Worm (Caenorhabditis elegans) whole organism, L1 larva: ENCODE results near the gene F56A11.5.

Experiments used
- aha-1 ChIP-seq: fragments of 150-350 bp; optimal IDR thresholded peaks from 2 replicates; lab custom pipeline; 2014; ENCODE audit warnings: missing biosample characterization, missing genetic modification characterization
- dsc-1 ChIP-seq: sonication (generic microtip); optimal IDR thresholded peaks from 2 replicates; lab custom pipeline; 2016; ENCODE audit warnings: mild to moderate bottlenecking, missing genetic modification characterization, missing compliant biosample characterization
- sptf-1 ChIP-seq: fragments of 150-350 bp; optimal IDR thresholded peaks from 2 replicates; lab custom pipeline; 2014; ENCODE audit warnings: missing biosample characterization, missing genetic modification characterization

DNA sequence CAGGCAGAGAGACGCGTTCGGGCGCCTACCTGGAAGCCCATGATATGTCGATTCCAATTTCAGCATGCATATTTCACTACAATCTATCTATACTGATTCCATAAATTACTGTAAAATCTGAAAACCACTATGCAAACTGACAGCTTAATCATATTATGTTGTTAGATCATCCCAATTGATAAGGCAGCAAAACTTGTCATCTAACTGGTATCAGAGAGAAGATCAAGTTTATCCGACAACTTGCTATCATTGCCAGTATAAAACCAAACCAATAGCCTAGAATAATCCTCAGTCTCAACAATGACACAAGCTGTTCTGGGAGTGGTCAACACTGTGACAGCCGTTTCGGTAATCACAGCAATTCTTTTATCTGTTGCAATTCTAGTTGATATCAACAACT is 33.5 kb upstream of the F56A11.5 start, which contains the start of gene col-102:
- TF ChIP-seq sptf-1 (tag; lab: Kevin White, UChicago) (no peak), aha-1 (tag; lab: Kevin White, UChicago) (no peak), dsc-1 (no peak)
